Worm (Caenorhabditis elegans): ENCODE results near the gene nhr-10.
"Not testable (repeated sequence)": the region's sequence is repeated elsewhere in the genome, so short reads cannot be mapped to it uniquely, and the experiment has no call there.

Gene nhr-10

ce11 chrIII:7136015-7136414, 20.8 kb upstream of the nhr-10 start, which contains the start of gene B0280.17:
B0280.17 (minus strand) TSS chrIII:7136115.
- TF ChIP-seq odd-2 (tag; optimal IDR thresholded peaks at IDR 0.05) (no peak), pag-3 (tag; optimal IDR thresholded peaks at IDR 0.05; ENCODE audit: borderline replicate concordance) (no peak), pax-1 (tag; optimal IDR thresholded peaks at IDR 0.05) (no peak), ceh-31 (tag; optimal IDR thresholded peaks at IDR 0.05) (no peak), F13H6.1 (tag; optimal IDR thresholded peaks at IDR 0.05) (no peak), nhr-232 (tag; optimal IDR thresholded peaks at IDR 0.05) (no peak), pqm-1 (tag; optimal IDR thresholded peaks at IDR 0.05) (no peak), ref-2 (tag; optimal IDR thresholded peaks at IDR 0.05) (no peak), hlh-15 (tag; optimal IDR thresholded peaks at IDR 0.05) (no peak), hlh-6 (tag; optimal IDR thresholded peaks at IDR 0.05) (no peak), tbx-7 (tag; optimal IDR thresholded peaks at IDR 0.05) (no peak)

- TF ChIP-seq lim-6 (tag; optimal IDR thresholded peaks at IDR 0.05), result no peak
- TF ChIP-seq pha-2 (tag; optimal IDR thresholded peaks at IDR 0.05), result no peak
- no peak for TF ChIP-seq pqm-1 (tag; optimal IDR thresholded peaks at IDR 0.05)
- TF ChIP-seq odd-2 (tag; optimal IDR thresholded peaks at IDR 0.05), result no peak
- TF ChIP-seq nhr-11 (tag; optimal IDR thresholded peaks at IDR 0.05), result no peak
- no peak for TF ChIP-seq eyg-1 (tag; optimal IDR thresholded peaks at IDR 0.05)
- no peak for TF ChIP-seq mec-3 (tag; optimal IDR thresholded peaks at IDR 0.05; ENCODE audit: borderline replicate concordance)
- TF ChIP-seq ahr-1 (tag; optimal IDR thresholded peaks at IDR 0.05), result no peak
- TF ChIP-seq ceh-24 (tag; optimal IDR thresholded peaks at IDR 0.05), result no peak
- no peak for TF ChIP-seq K02D7.2 (tag; optimal IDR thresholded peaks at IDR 0.05)
- TF ChIP-seq ceh-22 (tag; optimal IDR thresholded peaks at IDR 0.05), result no peak
- no peak for TF ChIP-seq ets-4 (tag; optimal IDR thresholded peaks at IDR 0.05)
- no peak for TF ChIP-seq ztf-16 (tag; optimal IDR thresholded peaks at IDR 0.05)
- TF ChIP-seq dve-1 (tag; optimal IDR thresholded peaks at IDR 0.05), result no peak
- TF ChIP-seq nhr-232 (tag; optimal IDR thresholded peaks at IDR 0.05), result no peak
- no peak for TF ChIP-seq ceh-34 (tag; optimal IDR thresholded peaks at IDR 0.05)
- TF ChIP-seq elt-2 (tag; optimal IDR thresholded peaks at IDR 0.05), result no peak
- no peak for TF ChIP-seq hlh-6 (tag; optimal IDR thresholded peaks at IDR 0.05)
- TF ChIP-seq ama-1 (optimal IDR thresholded peaks at IDR 0.05), result no peak
- no peak for TF ChIP-seq che-1 (tag; optimal IDR thresholded peaks at IDR 0.05)
These were observed 18.3 kb upstream of the nhr-10 start, which contains the start of the genes pot-1 and ggtb-1 for ce11 chrIII:7133559-7133958. pot-1 (minus strand) TSS chrIII:7133678. ggtb-1 (plus strand) TSS chrIII:7133766.

- not testable (repeated sequence) for TF ChIP-seq unc-3 (GFP tag; conservative IDR thresholded peaks at IDR 0.05); unc-3 (tag; optimal IDR thresholded peaks at IDR 0.05); elt-4 (tag; optimal IDR thresholded peaks at IDR 0.05); ceh-34 (tag; optimal IDR thresholded peaks at IDR 0.05)
These were observed 13.4 kb upstream of the nhr-10 start, which contains the start of gene viro-2 for ce11 chrIII:7128601-7129000. viro-2 (plus strand) TSS chrIII:7128901.

- TF ChIP-seq ceh-6 (GFP tag; optimal IDR thresholded peaks at IDR 0.05) (no peak), pha-2 (tag; optimal IDR thresholded peaks at IDR 0.05) (no peak), nhr-11 (tag; optimal IDR thresholded peaks at IDR 0.05) (no peak), C38D4.7 (GFP tag; optimal IDR thresholded peaks at IDR 0.05) (no peak), K09A11.1 (tag; optimal IDR thresholded peaks at IDR 0.05; ENCODE audit: insufficient read depth) (no peak), ceh-48 (tag; optimal IDR thresholded peaks at IDR 0.05) (no peak), odd-2 (tag; optimal IDR thresholded peaks at IDR 0.05) (no peak)
These were observed 9.1 kb upstream of the nhr-10 start, which contains the start of gene B0280.2 for ce11 chrIII:7124364-7124763. B0280.2 (plus strand) TSS chrIII:7124664.

ce11 chrIII:7122860-7123259, 7.6 kb upstream of the nhr-10 start, which contains the start of the genes B0280.9 and rpia-1:
B0280.9 (minus strand) TSS chrIII:7122895.
rpia-1 (plus strand) TSS chrIII:7123128.
- TF ChIP-seq nfya-1 (tag; optimal IDR thresholded peaks at IDR 0.05), result peak; percentile 2
- TF ChIP-seq elt-2 (tag; optimal IDR thresholded peaks at IDR 0.05), result peak; percentile 23
- TF ChIP-seq hlh-6 (tag; optimal IDR thresholded peaks at IDR 0.05), result no peak
- peak; percentile 6 for TF ChIP-seq unc-42 (tag; optimal IDR thresholded peaks at IDR 0.05)
